Worm (Caenorhabditis elegans): ENCODE measurements around the gene srh-282.

srh-282 gene

DNA sequence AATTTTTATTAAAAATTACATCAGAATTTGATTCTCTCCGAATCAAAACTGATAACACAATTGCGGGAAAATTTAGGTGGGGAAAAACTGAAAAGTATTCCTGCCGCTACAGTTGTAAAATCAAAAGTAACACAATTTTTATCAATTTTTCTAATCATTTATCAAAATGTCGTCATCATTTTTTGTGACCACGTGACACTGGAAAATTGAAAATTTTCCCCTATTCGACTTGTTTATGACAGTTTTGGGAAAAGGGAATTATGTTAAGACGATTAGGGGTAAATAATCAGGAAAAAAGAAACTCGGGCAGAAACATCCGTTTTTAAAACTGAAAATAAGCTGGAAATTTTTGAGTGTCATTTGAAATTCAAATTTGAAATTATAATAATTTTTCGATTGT is 23.6 kb upstream of the srh-282 start:
- no peak for TF ChIP-seq ceh-13 (GFP tag; optimal IDR thresholded peaks at IDR 0.05)
- TF ChIP-seq B0310.2 (tag; optimal IDR thresholded peaks at IDR 0.05): no peak
- TF ChIP-seq aly-1 (tag; optimal IDR thresholded peaks at IDR 0.05): no peak
- no peak for TF ChIP-seq ets-7 (tag; optimal IDR thresholded peaks at IDR 0.05)
- no peak for TF ChIP-seq tra-4 (tag; optimal IDR thresholded peaks at IDR 0.05)
- no peak for TF ChIP-seq F13C5.2 (tag; optimal IDR thresholded peaks at IDR 0.05)
- TF ChIP-seq ceh-36 (tag; optimal IDR thresholded peaks at IDR 0.05): no peak
- no peak for TF ChIP-seq tbx-37 (GFP tag; conservative IDR thresholded peaks at IDR 0.05)
- no peak for TF ChIP-seq flt-1 (GFP tag; IDR thresholded peaks at IDR 0.05)
- no peak for TF ChIP-seq hnd-1 (tag; optimal IDR thresholded peaks at IDR 0.05)
- no peak for TF ChIP-seq sea-1 (GFP tag; conservative IDR thresholded peaks at IDR 0.05)
- TF ChIP-seq scrt-1 (GFP tag; IDR thresholded peaks at IDR 0.05): no peak
- TF ChIP-seq ama-1 (optimal IDR thresholded peaks at IDR 0.05): no peak
- TF ChIP-seq pes-1 (GFP tag; IDR thresholded peaks at IDR 0.05): no peak
- TF ChIP-seq hmg-4 (GFP tag; optimal IDR thresholded peaks at IDR 0.05): no peak
- no peak for TF ChIP-seq hmbx-1 (tag; optimal IDR thresholded peaks at IDR 0.05)
- TF ChIP-seq tbx-11 (GFP tag; IDR thresholded peaks at IDR 0.05): no peak

DNA sequence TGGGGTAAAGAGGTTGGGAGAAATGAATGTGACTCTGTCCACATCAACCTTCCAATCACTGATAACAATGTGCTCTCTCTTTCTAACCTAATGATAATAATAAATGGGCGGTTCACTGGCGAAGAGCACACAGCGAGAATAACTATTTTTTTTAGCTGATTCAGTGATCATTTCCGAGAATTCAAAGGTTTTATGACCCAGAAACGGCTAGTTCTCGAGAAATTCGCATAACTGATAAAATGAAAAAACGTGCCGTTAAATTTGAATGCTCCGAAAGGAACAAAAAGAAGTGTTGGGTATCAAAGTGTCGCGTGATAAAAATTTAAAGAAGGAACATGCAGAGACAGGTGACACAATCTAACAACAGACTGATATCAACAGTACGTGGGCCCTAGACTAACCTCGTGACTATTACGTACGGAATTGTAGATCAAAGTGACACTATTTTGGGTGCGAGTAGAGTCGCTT is 22.6 kb upstream of the srh-282 start:
- TF ChIP-seq B0310.2 (tag; optimal IDR thresholded peaks at IDR 0.05): no peak

DNA sequence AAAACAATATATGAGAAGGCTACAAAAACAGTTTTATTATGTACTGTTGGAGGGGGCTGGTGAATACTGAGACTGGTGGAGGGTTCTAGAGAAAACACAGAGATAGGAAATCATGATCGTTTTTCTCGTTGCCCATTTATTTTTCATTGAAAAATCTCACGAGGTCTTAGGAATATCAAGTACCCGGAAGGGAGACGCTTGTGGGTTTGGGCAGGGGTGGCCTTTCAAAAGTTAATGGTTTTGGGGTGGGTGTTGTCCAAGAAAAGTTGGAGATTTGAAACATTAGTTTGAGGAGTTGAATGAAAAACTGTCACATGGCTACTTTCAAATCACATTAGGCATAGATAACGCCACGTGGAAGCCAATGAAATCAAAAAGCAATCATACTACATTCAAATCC is 21.5 kb upstream of the srh-282 start:
- TF ChIP-seq B0310.2 (tag; optimal IDR thresholded peaks at IDR 0.05): no peak
- TF ChIP-seq flt-1 (GFP tag; IDR thresholded peaks at IDR 0.05): no peak
- TF ChIP-seq scrt-1 (GFP tag; IDR thresholded peaks at IDR 0.05): no peak
- no peak for TF ChIP-seq sea-1 (GFP tag; conservative IDR thresholded peaks at IDR 0.05)
- no peak for TF ChIP-seq F13C5.2 (tag; optimal IDR thresholded peaks at IDR 0.05)
- TF ChIP-seq hmg-4 (GFP tag; optimal IDR thresholded peaks at IDR 0.05): no peak
- TF ChIP-seq ets-7 (tag; optimal IDR thresholded peaks at IDR 0.05): no peak
- no peak for TF ChIP-seq aly-1 (tag; optimal IDR thresholded peaks at IDR 0.05)
- TF ChIP-seq tbx-37 (GFP tag; conservative IDR thresholded peaks at IDR 0.05): no peak
- no peak for TF ChIP-seq hnd-1 (tag; optimal IDR thresholded peaks at IDR 0.05)
- TF ChIP-seq tra-4 (tag; optimal IDR thresholded peaks at IDR 0.05): no peak
- no peak for TF ChIP-seq pes-1 (GFP tag; IDR thresholded peaks at IDR 0.05)
- no peak for TF ChIP-seq ama-1 (optimal IDR thresholded peaks at IDR 0.05)

DNA sequence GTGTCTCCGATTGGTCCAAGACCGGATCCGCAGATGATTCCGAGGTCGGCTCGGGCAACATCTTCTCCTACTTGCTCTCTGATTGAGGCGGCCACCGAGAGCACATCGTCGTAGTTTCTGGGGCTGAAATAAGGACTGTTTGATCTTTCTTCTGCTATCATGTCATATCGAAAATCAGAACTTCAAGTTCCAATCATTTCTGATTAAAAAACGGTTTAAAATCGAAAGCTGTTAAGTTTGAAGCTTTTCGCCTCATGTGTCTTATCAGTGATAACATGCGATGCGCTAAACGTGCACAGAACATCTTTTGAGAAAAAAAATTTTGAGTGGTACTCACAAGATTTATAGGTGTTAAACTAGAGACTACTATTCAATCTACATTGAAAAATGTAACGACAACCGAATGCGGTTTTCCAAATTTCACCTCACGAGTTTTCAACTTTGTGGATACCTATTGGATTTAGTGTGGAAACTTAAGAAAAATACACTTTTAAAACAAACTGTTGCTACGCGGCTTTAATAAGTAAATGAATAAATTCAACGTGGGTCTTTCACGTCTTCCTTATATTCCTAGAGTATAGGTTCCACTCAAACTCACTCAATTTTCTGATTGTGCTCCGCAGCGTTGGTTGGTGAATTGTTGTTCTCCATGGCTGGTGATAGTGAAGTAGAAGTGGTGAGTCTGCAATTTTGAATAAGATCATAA is 20.9 kb upstream of the srh-282 start:
- TF ChIP-seq F13C5.2 (tag; optimal IDR thresholded peaks at IDR 0.05): no peak
- TF ChIP-seq hmg-4 (GFP tag; optimal IDR thresholded peaks at IDR 0.05): no peak
- TF ChIP-seq B0310.2 (tag; optimal IDR thresholded peaks at IDR 0.05): no peak
- TF ChIP-seq tbx-11 (GFP tag; IDR thresholded peaks at IDR 0.05): no peak
- TF ChIP-seq pes-1 (GFP tag; IDR thresholded peaks at IDR 0.05): no peak
- TF ChIP-seq aly-1 (tag; optimal IDR thresholded peaks at IDR 0.05): no peak
- no peak for TF ChIP-seq tra-4 (tag; optimal IDR thresholded peaks at IDR 0.05)
- no peak for TF ChIP-seq hmbx-1 (tag; optimal IDR thresholded peaks at IDR 0.05)
- no peak for TF ChIP-seq sea-1 (GFP tag; conservative IDR thresholded peaks at IDR 0.05)
- TF ChIP-seq ceh-13 (GFP tag; optimal IDR thresholded peaks at IDR 0.05): no peak
- no peak for TF ChIP-seq flt-1 (GFP tag; IDR thresholded peaks at IDR 0.05)
- no peak for TF ChIP-seq scrt-1 (GFP tag; IDR thresholded peaks at IDR 0.05)

DNA sequence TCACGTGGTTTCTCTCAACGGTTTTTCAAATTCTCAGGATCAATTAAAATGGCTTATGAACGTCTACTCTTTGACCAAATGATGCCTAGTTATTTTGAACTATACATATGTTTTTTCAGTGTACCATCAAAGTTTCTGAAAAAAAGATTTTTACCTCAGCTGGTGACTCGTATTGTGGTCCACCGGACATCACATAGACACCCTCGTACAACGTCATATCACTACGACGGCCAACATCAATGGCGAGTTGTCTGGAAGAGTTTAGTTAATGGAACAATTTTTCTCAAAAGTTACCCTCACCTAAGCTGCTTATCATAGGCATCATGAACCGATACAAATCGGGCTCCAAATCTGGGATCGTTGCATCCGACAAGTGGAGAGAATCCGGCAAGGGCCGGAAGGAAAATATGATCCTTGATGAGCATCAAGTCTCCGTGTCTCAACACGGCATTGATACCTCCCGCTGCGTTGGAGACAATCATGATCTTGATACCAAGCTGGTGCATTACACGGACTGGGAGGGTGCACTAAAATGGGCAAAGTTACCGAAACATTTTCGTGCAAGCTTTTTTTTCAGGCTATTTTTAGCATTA is 20.1 kb upstream of the srh-282 start:
- TF ChIP-seq tra-4 (tag; optimal IDR thresholded peaks at IDR 0.05) (no peak), flt-1 (GFP tag; IDR thresholded peaks at IDR 0.05) (no peak), ets-7 (tag; optimal IDR thresholded peaks at IDR 0.05) (no peak), ceh-13 (GFP tag; optimal IDR thresholded peaks at IDR 0.05) (no peak), pes-1 (GFP tag; IDR thresholded peaks at IDR 0.05) (no peak), scrt-1 (GFP tag; IDR thresholded peaks at IDR 0.05) (no peak), B0310.2 (tag; optimal IDR thresholded peaks at IDR 0.05) (no peak), tbx-11 (GFP tag; IDR thresholded peaks at IDR 0.05) (no peak), sea-1 (GFP tag; conservative IDR thresholded peaks at IDR 0.05) (no peak), hnd-1 (tag; optimal IDR thresholded peaks at IDR 0.05) (no peak), tbx-37 (GFP tag; conservative IDR thresholded peaks at IDR 0.05) (no peak), aly-1 (tag; optimal IDR thresholded peaks at IDR 0.05) (no peak), ceh-36 (tag; optimal IDR thresholded peaks at IDR 0.05) (no peak), hmg-4 (GFP tag; optimal IDR thresholded peaks at IDR 0.05) (no peak), ama-1 (optimal IDR thresholded peaks at IDR 0.05) (no peak)

DNA sequence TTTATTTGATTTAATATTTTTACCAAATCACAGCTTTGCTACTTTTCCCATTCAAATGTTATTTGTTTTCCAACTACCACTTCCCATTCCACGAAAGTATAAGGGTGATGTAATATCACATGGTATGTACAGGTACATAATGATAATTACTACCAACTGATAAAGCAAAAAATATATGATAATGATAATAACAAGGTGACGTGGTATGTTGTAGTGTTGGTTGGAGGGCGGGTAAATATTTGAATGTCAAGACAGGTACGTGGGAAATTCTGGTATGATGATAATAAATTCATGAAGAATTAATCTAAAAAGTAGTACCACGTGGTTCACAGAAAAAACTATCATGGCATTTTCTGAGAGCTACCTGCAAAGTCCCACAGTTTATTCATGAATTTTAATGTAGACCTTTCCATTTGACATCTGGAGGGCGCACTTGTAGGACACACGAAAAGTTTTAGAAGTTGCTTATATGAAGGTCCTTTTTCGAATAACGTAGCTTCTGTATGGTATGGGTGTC is 18.7 kb upstream of the srh-282 start:
- no peak for TF ChIP-seq ama-1 (optimal IDR thresholded peaks at IDR 0.05)
- no peak for TF ChIP-seq F13C5.2 (tag; optimal IDR thresholded peaks at IDR 0.05)
- TF ChIP-seq hnd-1 (tag; optimal IDR thresholded peaks at IDR 0.05): no peak
- no peak for TF ChIP-seq ceh-13 (GFP tag; optimal IDR thresholded peaks at IDR 0.05)
- no peak for TF ChIP-seq B0310.2 (tag; optimal IDR thresholded peaks at IDR 0.05)
- TF ChIP-seq scrt-1 (GFP tag; IDR thresholded peaks at IDR 0.05): no peak
- no peak for TF ChIP-seq ets-7 (tag; optimal IDR thresholded peaks at IDR 0.05)

DNA sequence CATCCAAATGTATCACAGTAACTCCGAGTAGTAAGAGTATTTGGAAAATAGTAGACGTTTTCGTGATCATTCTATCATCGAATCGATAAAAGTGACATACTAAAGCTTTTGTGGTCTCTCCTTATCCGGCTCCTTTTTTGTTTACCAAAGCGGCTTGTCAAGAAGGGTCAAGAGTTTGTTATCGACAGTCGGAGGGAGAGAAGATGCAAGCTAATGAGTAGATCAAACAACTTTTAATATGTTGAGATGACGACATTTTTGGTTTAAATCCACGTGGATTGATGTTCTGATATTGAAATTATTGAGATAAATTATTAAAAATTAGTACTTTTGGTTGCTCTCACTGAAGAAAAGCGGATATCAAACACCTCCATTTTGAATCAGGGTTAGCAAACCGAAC is 18.2 kb upstream of the srh-282 start, which contains the start of gene T21D12.7:
Gene T21D12.7 (minus strand): TSS at position 101 of the 400 bp plus-strand sequence.
- TF ChIP-seq ceh-36 (tag; optimal IDR thresholded peaks at IDR 0.05) (no peak), B0310.2 (tag; optimal IDR thresholded peaks at IDR 0.05) (no peak), tbx-11 (GFP tag; IDR thresholded peaks at IDR 0.05) (no peak), flt-1 (GFP tag; IDR thresholded peaks at IDR 0.05) (no peak), scrt-1 (GFP tag; IDR thresholded peaks at IDR 0.05) (no peak), ets-7 (tag; optimal IDR thresholded peaks at IDR 0.05) (no peak), hmbx-1 (tag; optimal IDR thresholded peaks at IDR 0.05) (no peak), ceh-13 (GFP tag; optimal IDR thresholded peaks at IDR 0.05) (no peak), sea-1 (GFP tag; conservative IDR thresholded peaks at IDR 0.05) (no peak), hnd-1 (tag; optimal IDR thresholded peaks at IDR 0.05) (no peak), F13C5.2 (tag; optimal IDR thresholded peaks at IDR 0.05) (no peak), ama-1 (optimal IDR thresholded peaks at IDR 0.05) (no peak), hmg-4 (GFP tag; optimal IDR thresholded peaks at IDR 0.05) (no peak), pes-1 (GFP tag; IDR thresholded peaks at IDR 0.05) (no peak), aly-1 (tag; optimal IDR thresholded peaks at IDR 0.05) (no peak), tbx-37 (GFP tag; conservative IDR thresholded peaks at IDR 0.05) (no peak), tra-4 (tag; optimal IDR thresholded peaks at IDR 0.05) (no peak)
